Worm (Caenorhabditis elegans) whole organism, young adult: ENCODE measurements around the gene Y54F10AM.6.

Experiments
- C06A6.2 ChIP-seq: fragments of 200-800 bp; sonication (Bioruptor generic); conservative IDR thresholded peaks from 2 replicates; pipeline ENCODE4 v1.3.6; 2022; ENCODE audit warnings: missing genetic modification characterization, missing compliant biosample characterization
- F23B12.7 ChIP-seq: sonication (generic microtip); optimal IDR thresholded peaks from 2 replicates; lab custom pipeline; 2017; ENCODE audit warnings: missing genetic modification characterization, mild to moderate bottlenecking, missing compliant biosample characterization, antibody characterized with exemption, moderate library complexity; ENCODE audit not compliant: insufficient read depth
- K11D2.4 ChIP-seq: fragments of 200-800 bp; sonication (Bioruptor generic); IDR thresholded peaks from 2 replicates; pipeline ENCODE4 v1.3.6; 2022; ENCODE audit warnings: missing genetic modification reagents, missing genetic modification characterization, missing compliant biosample characterization
- T26A5.8 ChIP-seq: sonication (generic microtip); optimal IDR thresholded peaks from 2 replicates; lab custom pipeline; 2016; ENCODE audit warnings: missing genetic modification characterization, missing compliant biosample characterization
- akir-1 ChIP-seq: fragments of 200-800 bp; sonication (Bioruptor generic); optimal IDR thresholded peaks from 2 replicates; lab custom pipeline; 2018; ENCODE audit warnings: mild to moderate bottlenecking, missing genetic modification characterization, moderate library complexity, missing compliant biosample characterization
- attf-5 ChIP-seq: fragments of 200-800 bp; sonication (Bioruptor generic); optimal IDR thresholded peaks from 2 replicates; lab custom pipeline; 2018; ENCODE audit warnings: mild to moderate bottlenecking, missing genetic modification characterization, missing compliant biosample characterization
- cebp-1 ChIP-seq, 2 experiments: fragments of 200-800 bp in 1 of 2; sonication (Bioruptor generic) in 1 of 2; sonication (generic microtip) in 1 of 2; IDR thresholded peaks in 1 of 2; optimal IDR thresholded peaks in 1 of 2; 2 replicates each; pipeline versions ENCODE4 v1.3.6 to Lab custom; 2017 to 2022; ENCODE audit warnings: missing compliant biosample characterization in 2 of 2, missing genetic modification characterization in 2 of 2, mild to moderate bottlenecking in 1 of 2, missing genetic modification reagents in 1 of 2, moderate library complexity in 1 of 2
- ceh-27 ChIP-seq: fragments of 200-800 bp; sonication (Bioruptor generic); optimal IDR thresholded peaks from 2 replicates; lab custom pipeline; 2018; ENCODE audit warnings: mild to moderate bottlenecking, missing genetic modification characterization, moderate library complexity, missing compliant biosample characterization
- dox-1 ChIP-seq: fragments of 200-800 bp; sonication (Bioruptor generic); IDR thresholded peaks from 2 replicates; pipeline ENCODE4 v1.3.6; 2022; ENCODE audit warnings: missing genetic modification reagents, missing genetic modification characterization, missing compliant biosample characterization
- efl-1 ChIP-seq: fragments of 150-350 bp; optimal IDR thresholded peaks from 2 replicates; lab custom pipeline; 2014; ENCODE audit warnings: missing biosample characterization, missing genetic modification reagents, missing genetic modification characterization
- egrh-3 ChIP-seq: fragments of 200-800 bp; sonication (Bioruptor generic); IDR thresholded peaks from 2 replicates; pipeline ENCODE4 v1.3.6; 2022; ENCODE audit warnings: missing genetic modification reagents, missing genetic modification characterization, missing compliant biosample characterization
- hmg-1.2 ChIP-seq: fragments of 200-800 bp; sonication (Bioruptor generic); IDR thresholded peaks from 2 replicates; pipeline ENCODE4 v1.3.6; 2022; ENCODE audit warnings: missing genetic modification reagents, missing genetic modification characterization, missing compliant biosample characterization
- lag-1 ChIP-seq: fragments of 200-800 bp; sonication (Bioruptor generic); IDR thresholded peaks from 2 replicates; pipeline ENCODE4 v1.3.6; 2022; ENCODE audit warnings: missing genetic modification reagents, missing genetic modification characterization, missing compliant biosample characterization
- lin-35 ChIP-seq, 3 experiments: fragments of 150-350 bp in 2 of 3; sonication (generic microtip) in 1 of 3; optimal IDR thresholded peaks; 2 replicates each; lab custom pipeline; 2014 to 2018; ENCODE audit warnings: missing biosample characterization in 3 of 3, missing genetic modification characterization in 3 of 3, missing genetic modification reagents in 3 of 3
- lsl-1 ChIP-seq: fragments of 200-800 bp; sonication (Bioruptor generic); optimal IDR thresholded peaks from 2 replicates; lab custom pipeline; 2018; ENCODE audit warnings: mild to moderate bottlenecking, missing genetic modification characterization, moderate library complexity, missing compliant biosample characterization
- madf-6 ChIP-seq: fragments of 200-800 bp; sonication (Bioruptor generic); IDR thresholded peaks from 2 replicates; pipeline ENCODE4 v1.3.6; 2022; ENCODE audit warnings: missing genetic modification reagents, missing genetic modification characterization, missing compliant biosample characterization
- mcd-1 ChIP-seq: fragments of 200-800 bp; sonication (Bioruptor generic); IDR thresholded peaks from 2 replicates; pipeline ENCODE4 v1.3.6; 2022; ENCODE audit warnings: missing genetic modification reagents, missing genetic modification characterization, missing compliant biosample characterization
- nfya-1 ChIP-seq: sonication (generic microtip); optimal IDR thresholded peaks from 2 replicates; lab custom pipeline; 2017; ENCODE audit warnings: antibody characterized with exemption, missing compliant biosample characterization, missing genetic modification characterization, borderline replicate concordance; ENCODE audit not compliant: insufficient read depth
- nhr-27 ChIP-seq: fragments of 200-800 bp; sonication (Bioruptor generic); optimal IDR thresholded peaks from 2 replicates; lab custom pipeline; 2018; ENCODE audit warnings: mild to moderate bottlenecking, missing genetic modification characterization, moderate library complexity, missing compliant biosample characterization
- nhr-80 ChIP-seq: sonication (generic microtip); optimal IDR thresholded peaks from 2 replicates; lab custom pipeline; 2016; ENCODE audit warnings: missing genetic modification characterization, missing compliant biosample characterization
- rcor-1 ChIP-seq: fragments of 200-800 bp; sonication (Bioruptor generic); IDR thresholded peaks from 2 replicates; pipeline ENCODE4 v1.3.6; 2022; ENCODE audit warnings: missing genetic modification reagents, missing genetic modification characterization, missing compliant biosample characterization
- snpc-3.4 ChIP-seq: sonication (generic microtip); optimal IDR thresholded peaks from 2 replicates; lab custom pipeline; 2017; ENCODE audit warnings: missing genetic modification characterization, mild to moderate bottlenecking, missing compliant biosample characterization, antibody characterized with exemption, moderate library complexity, missing genotype, missing genetic modification reagents
- snpc-4 ChIP-seq, 5 experiments: fragments of 150-350 bp in 1 of 5; sonication (generic microtip) in 4 of 5; optimal IDR thresholded peaks; 2 replicates each; lab custom pipeline; 2014 to 2018; ENCODE audit warnings: missing genetic modification characterization in 5 of 5, missing biosample characterization in 3 of 5, antibody characterized with exemption in 2 of 5, mild to moderate bottlenecking in 2 of 5, missing compliant biosample characterization in 2 of 5, missing genotype in 2 of 5, moderate library complexity in 2 of 5, missing genetic modification reagents in 1 of 5
- tbp1 ChIP-seq: fragments of 200-800 bp; sonication (Bioruptor generic); optimal IDR thresholded peaks from 2 replicates; lab custom pipeline; 2018; ENCODE audit warnings: mild to moderate bottlenecking, missing genetic modification characterization, missing compliant biosample characterization
- xnd-1 ChIP-seq: sonication (generic microtip); optimal IDR thresholded peaks from 2 replicates; lab custom pipeline; 2016; ENCODE audit warnings: missing genotype, missing genetic modification reagents, missing genetic modification characterization, missing compliant biosample characterization
- zfh-2 ChIP-seq: fragments of 200-800 bp; sonication (Bioruptor generic); conservative IDR thresholded peaks from 2 replicates; pipeline ENCODE4 v1.3.6; 2022; ENCODE audit warnings: missing genetic modification reagents, missing genetic modification characterization, missing compliant biosample characterization
- ztf-22 ChIP-seq: fragments of 200-800 bp; sonication (Bioruptor generic); optimal IDR thresholded peaks from 2 replicates; lab custom pipeline; 2018; ENCODE audit warnings: mild to moderate bottlenecking, missing genetic modification characterization, moderate library complexity, missing compliant biosample characterization
- ztf-28 ChIP-seq: fragments of 200-800 bp; sonication (Bioruptor generic); IDR thresholded peaks from 2 replicates; pipeline ENCODE4 v1.3.6; 2022; ENCODE audit warnings: missing genetic modification reagents, missing genetic modification characterization, missing compliant biosample characterization

The Y54F10AM.6 gene

ce11 chrIII:2470757-2471509, 37.7 kb upstream of the Y54F10AM.6 start:
- TF ChIP-seq egrh-3 (GFP tag; lab: Robert Waterston, UW) (peak; percentile 61; the same call in 1 of the 2 replicates), zfh-2 (GFP tag; lab: Robert Waterston, UW) (peak; percentile 51)
- TF ChIP-seq, all 124 proteins: peak for 2; not testable (repeated sequence) for 122

ce11 chrIII:2471855-2472254, 36.8 kb upstream of the Y54F10AM.6 start:
- no peak for TF ChIP-seq cebp-1 (GFP tag; IDR thresholded peaks at IDR 0.05; lab: Robert Waterston, UW)
- peak; percentile 57 for TF ChIP-seq cebp-1 (tag; optimal IDR thresholded peaks at IDR 0.05; lab: Kevin White, UChicago)
- peak; percentile 1 for TF ChIP-seq tbp1 (GFP tag; lab: Kevin White, UChicago)
- peak; percentile 64 for TF ChIP-seq zfh-2 (GFP tag; lab: Robert Waterston, UW)
- TF ChIP-seq snpc-4 (GFP tag; optimal IDR thresholded peaks at IDR 0.05; lab: Kevin White, UChicago), result no peak
- TF ChIP-seq snpc-4 (tag; optimal IDR thresholded peaks at IDR 0.05; lab: Kevin White, UChicago), result peak in 1 of 4 experiments; percentile 14
- TF ChIP-seq ztf-28 (GFP tag; lab: Robert Waterston, UW), result no peak
- no peak for TF ChIP-seq lag-1 (GFP tag; lab: Robert Waterston, UW)
- TF ChIP-seq nhr-80 (tag; lab: Kevin White, UChicago), result peak; percentile 38
- TF ChIP-seq K11D2.4, result 0 out of 2 replicates have a peak, but pooled peaks have one; percentile 11
- peak in 1 of 3 experiments; percentile 22 for TF ChIP-seq lin-35 (GFP tag; optimal IDR thresholded peaks at IDR 0.05; lab: Kevin White, UChicago)
- TF ChIP-seq hmg-1.2 (GFP tag; lab: Robert Waterston, UW), result peak; percentile 56; the same call in 1 of the 2 replicates
- peak; percentile 72 for TF ChIP-seq attf-5 (GFP tag; lab: Kevin White, UChicago)
- 0 out of 2 replicates have a peak, but pooled peaks have one; percentile 38 for TF ChIP-seq rcor-1
- no peak for TF ChIP-seq xnd-1 (tag; lab: Kevin White, UChicago)
- peak; percentile 57 for TF ChIP-seq ceh-27 (GFP tag; lab: Kevin White, UChicago)
- TF ChIP-seq mcd-1 (GFP tag; lab: Robert Waterston, UW), result peak; percentile 56
- no peak for TF ChIP-seq nfya-1 (tag; lab: Kevin White, UChicago)
- TF ChIP-seq egrh-3 (GFP tag; lab: Robert Waterston, UW), result peak; percentile 73
- TF ChIP-seq dox-1 (GFP tag; lab: Robert Waterston, UW), result peak; percentile 53; the same call in 1 of the 2 replicates
- peak; percentile 11 for TF ChIP-seq F23B12.7 (tag; lab: Kevin White, UChicago)
- TF ChIP-seq snpc-3.4 (tag; lab: Kevin White, UChicago), result no peak
- no peak for TF ChIP-seq T26A5.8 (tag; lab: Kevin White, UChicago)

ce11 chrIII:2473554-2473953, 35.1 kb upstream of the Y54F10AM.6 start, which contains the start of gene smg-6:
smg-6 (plus strand) TSS chrIII:2473854.
- TF ChIP-seq lsl-1 (GFP tag; lab: Kevin White, UChicago), result no peak
- TF ChIP-seq nhr-27 (tag; lab: Kevin White, UChicago), result no peak
- no peak for TF ChIP-seq ztf-22
- TF ChIP-seq akir-1, result no peak
- TF ChIP-seq C06A6.2 (GFP tag; lab: Robert Waterston, UW), result no peak

- TF ChIP-seq rcor-1 (no peak), efl-1 (GFP tag; lab: Kevin White, UChicago) (peak; percentile 18), madf-6 (GFP tag; lab: Robert Waterston, UW) (peak; percentile 56; the same call in 1 of the 2 replicates)
Measured at ce11 chrIII:2474781-2475180, 33.8 kb upstream of the Y54F10AM.6 start.
